ENCODE assay signal across 4 fruit fly cellular contexts in genomic region chr3R:10680825-10681681, dm6.
TF ChIP-seq lines count a peak whose summit lies in the region.

Gene Phyhd1, minus strand, starts transcription at chr3R:10680925.

TF ChIP-seq in whole organism, adult, 20 proteins besides CTCF, POLR2A, EP300 and RAD21 (continued from another document):
- TF ChIP-seq CG7045 (GFP tag; optimal IDR thresholded peaks at IDR 0.05; lab: Kevin White, UChicago), result peak; percentile 69
- TF ChIP-seq ovo (GFP tag; optimal IDR thresholded peaks at IDR 0.05; lab: Kevin White, UChicago), result peak; percentile 78

TF ChIP-seq in whole organism, embryonic, 481 proteins besides CTCF, POLR2A, EP300 and RAD21 (continued from another document and continues in another):
- peak; percentile 83; the same call in 2 of the 3 replicates for TF ChIP-seq jigr1 (GFP tag; IDR thresholded peaks at IDR 0.05; lab: Robert Waterston, UW)
- peak; percentile 94 for TF ChIP-seq stc (GFP tag; IDR thresholded peaks at IDR 0.05; lab: Robert Waterston, UW)
- peak; percentile 82 for TF ChIP-seq CG18011 (GFP tag; optimal IDR thresholded peaks at IDR 0.05; lab: Kevin White, UChicago)
- TF ChIP-seq cwo (GFP tag; optimal IDR thresholded peaks at IDR 0.05; lab: Kevin White, UChicago), result peak; percentile 92
- TF ChIP-seq Sox102F (GFP tag; optimal IDR thresholded peaks at IDR 0.05; lab: Kevin White, UChicago), result peak; percentile 96
- TF ChIP-seq dpn (GFP tag; optimal IDR thresholded peaks at IDR 0.05; lab: Kevin White, UChicago), result peak; percentile 90 to 95
- TF ChIP-seq ato (GFP tag; IDR thresholded peaks at IDR 0.05; lab: Robert Waterston, UW; ENCODE audit: partially characterized antibody), result no peak
- TF ChIP-seq Nf-YC (tag; optimal IDR thresholded peaks at IDR 0.05; lab: Kevin White, UChicago), result peak; percentile 76
- peak; percentile 80 for TF ChIP-seq dati (GFP tag; IDR thresholded peaks at IDR 0.05; lab: Robert Waterston, UW)
- peak; percentile 93 for TF ChIP-seq CG12299 (tag; optimal IDR thresholded peaks at IDR 0.05; lab: Kevin White, UChicago)
- peak; percentile 84 for TF ChIP-seq Bdp1 (GFP tag; optimal IDR thresholded peaks at IDR 0.05; lab: Kevin White, UChicago)
- TF ChIP-seq CG33557 (GFP tag; optimal IDR thresholded peaks at IDR 0.05; lab: Kevin White, UChicago), result peak; percentile 59
- TF ChIP-seq CG17912 (GFP tag; optimal IDR thresholded peaks at IDR 0.05; lab: Kevin White, UChicago), result no peak
- peak; percentile 89 for TF ChIP-seq odd (GFP tag; optimal IDR thresholded peaks at IDR 0.05; lab: Kevin White, UChicago)
- no peak for TF ChIP-seq CG2129 (GFP tag; IDR thresholded peaks at IDR 0.05; lab: Robert Waterston, UW; ENCODE audit: partially characterized antibody)
- peak; percentile 76 for TF ChIP-seq da (GFP tag; optimal IDR thresholded peaks at IDR 0.05; lab: Kevin White, UChicago)
- peak; percentile 94 for TF ChIP-seq BtbVII (GFP tag; optimal IDR thresholded peaks at IDR 0.05; lab: Kevin White, UChicago)
- peak; percentile 97 for TF ChIP-seq HLH3B (GFP tag; IDR thresholded peaks at IDR 0.05; lab: Robert Waterston, UW)
- peak; percentile 87 for TF ChIP-seq CG1024 (GFP tag; IDR thresholded peaks at IDR 0.05; lab: Robert Waterston, UW)
- peak; percentile 89 for TF ChIP-seq emc (GFP tag; optimal IDR thresholded peaks at IDR 0.05; lab: Kevin White, UChicago)
- TF ChIP-seq CG8359 (GFP tag; optimal IDR thresholded peaks at IDR 0.05; lab: Kevin White, UChicago; ENCODE audit: borderline replicate concordance), result peak; percentile 83
- peak; percentile 88 for TF ChIP-seq HHEX (GFP tag; optimal IDR thresholded peaks at IDR 0.05; lab: Kevin White, UChicago)
- peak; percentile 82; the same call in 1 of the 2 replicates for TF ChIP-seq Lim3 (GFP tag; IDR thresholded peaks at IDR 0.05; lab: Robert Waterston, UW)
- TF ChIP-seq CG6254 (GFP tag; optimal IDR thresholded peaks at IDR 0.05; lab: Kevin White, UChicago), result peak; percentile 88
- peak; percentile 79 for TF ChIP-seq grn (GFP tag; optimal IDR thresholded peaks at IDR 0.05; lab: Kevin White, UChicago)
- TF ChIP-seq HmgZ (tag; optimal IDR thresholded peaks at IDR 0.05; lab: Kevin White, UChicago), result peak; percentile 96
- TF ChIP-seq Meics (GFP tag; optimal IDR thresholded peaks at IDR 0.05; lab: Kevin White, UChicago), result peak; percentile 96
- no peak for TF ChIP-seq Lpt (GFP tag; optimal IDR thresholded peaks at IDR 0.05; lab: Kevin White, UChicago)
- TF ChIP-seq CG33213 (GFP tag; optimal IDR thresholded peaks at IDR 0.05; lab: Kevin White, UChicago), result peak; percentile 96
- peak; percentile 10 for TF ChIP-seq gfzf (GFP tag; optimal IDR thresholded peaks at IDR 0.05; lab: Kevin White, UChicago)
- TF ChIP-seq gsb-n (tag; optimal IDR thresholded peaks at IDR 0.05; lab: Kevin White, UChicago), result peak; percentile 97
- peak; percentile 85 for TF ChIP-seq CG17802 (tag; optimal IDR thresholded peaks at IDR 0.05; lab: Kevin White, UChicago)
- peak; percentile 81; the same call in 2 of the 3 replicates for TF ChIP-seq CG6175 (GFP tag; IDR thresholded peaks at IDR 0.05; lab: Robert Waterston, UW)
- TF ChIP-seq fd96Cb (tag; optimal IDR thresholded peaks at IDR 0.05; lab: Kevin White, UChicago), result peak; percentile 97
- peak; percentile 64 for TF ChIP-seq Lhr (GFP tag; optimal IDR thresholded peaks at IDR 0.05; lab: Kevin White, UChicago)
- TF ChIP-seq CG2712 (tag; optimal IDR thresholded peaks at IDR 0.05; lab: Kevin White, UChicago), result peak; percentile 96
- peak; percentile 94 for TF ChIP-seq grau (tag; optimal IDR thresholded peaks at IDR 0.05; lab: Kevin White, UChicago)
- no peak for TF ChIP-seq fru (optimal IDR thresholded peaks at IDR 0.05; lab: Kevin White, UChicago)
- peak; percentile 96 for TF ChIP-seq lilli (GFP tag; optimal IDR thresholded peaks at IDR 0.05; lab: Kevin White, UChicago)
- TF ChIP-seq Aef1 (GFP tag; IDR thresholded peaks at IDR 0.05; lab: Robert Waterston, UW), result peak; percentile 95
- TF ChIP-seq Max (GFP tag; optimal IDR thresholded peaks at IDR 0.05; lab: Kevin White, UChicago), result peak; percentile 97
- peak; percentile 34 for TF ChIP-seq ftz-f1 (GFP tag; optimal IDR thresholded peaks at IDR 0.05; lab: Kevin White, UChicago)

TF ChIP-seq in whole organism, prepupa, 60 proteins besides CTCF, POLR2A, EP300 and RAD21 (continued from another document):
- TF ChIP-seq CG6276 (GFP tag; optimal IDR thresholded peaks at IDR 0.05; lab: Kevin White, UChicago) (peak; percentile 77), fd59A (GFP tag; optimal IDR thresholded peaks at IDR 0.05; lab: Kevin White, UChicago) (peak; percentile 78), CG32006 (GFP tag; optimal IDR thresholded peaks at IDR 0.05; lab: Kevin White, UChicago) (peak; percentile 90), CG11294 (GFP tag; IDR thresholded peaks at IDR 0.05; lab: Robert Waterston, UW) (peak; percentile 66), Blimp-1 (GFP tag; optimal IDR thresholded peaks at IDR 0.05; lab: Kevin White, UChicago) (no peak), fkh (GFP tag; optimal IDR thresholded peaks at IDR 0.05; lab: Kevin White, UChicago) (peak; percentile 76), topi (GFP tag; optimal IDR thresholded peaks at IDR 0.05; lab: Kevin White, UChicago) (peak; percentile 85), Smox (GFP tag; optimal IDR thresholded peaks at IDR 0.05; lab: Kevin White, UChicago) (peak; percentile 70), CG3919 (GFP tag; optimal IDR thresholded peaks at IDR 0.05; lab: Kevin White, UChicago) (peak; percentile 88), CG10669 (GFP tag; optimal IDR thresholded peaks at IDR 0.05; lab: Kevin White, UChicago) (peak; percentile 78), Eip75B (GFP tag; optimal IDR thresholded peaks at IDR 0.05; lab: Kevin White, UChicago) (peak; percentile 87), Sox14 (GFP tag; optimal IDR thresholded peaks at IDR 0.05; lab: Kevin White, UChicago) (peak; percentile 89), CG11762 (GFP tag; optimal IDR thresholded peaks at IDR 0.05; lab: Kevin White, UChicago; ENCODE audit: insufficient read depth) (peak; percentile 80), CG1621 (tag; optimal IDR thresholded peaks at IDR 0.05; lab: Kevin White, UChicago) (peak; percentile 80), net (GFP tag; optimal IDR thresholded peaks at IDR 0.05; lab: Kevin White, UChicago) (peak; percentile 81), ss (GFP tag; optimal IDR thresholded peaks at IDR 0.05; lab: Kevin White, UChicago) (peak; percentile 55 to 57), Hr38 (GFP tag; optimal IDR thresholded peaks at IDR 0.05; lab: Kevin White, UChicago) (no peak), CG3032 (tag; optimal IDR thresholded peaks at IDR 0.05; lab: Kevin White, UChicago) (peak; percentile 68), CG10631 (GFP tag; optimal IDR thresholded peaks at IDR 0.05; lab: Kevin White, UChicago) (peak; percentile 85), eg (GFP tag; IDR thresholded peaks at IDR 0.05; lab: Robert Waterston, UW) (peak; percentile 90), CG6854 (GFP tag; optimal IDR thresholded peaks at IDR 0.05; lab: Kevin White, UChicago) (no peak), CG6808 (GFP tag; optimal IDR thresholded peaks at IDR 0.05; lab: Kevin White, UChicago) (peak; percentile 54), CG6792 (GFP tag; optimal IDR thresholded peaks at IDR 0.05; lab: Kevin White, UChicago) (peak; percentile 88), dsx (GFP tag; optimal IDR thresholded peaks at IDR 0.05; lab: Kevin White, UChicago; ENCODE audit: poor library complexity, severe bottlenecking) (peak; percentile 59), Ets96B (tag; optimal IDR thresholded peaks at IDR 0.05; lab: Kevin White, UChicago) (peak; percentile 75), lz (GFP tag; optimal IDR thresholded peaks at IDR 0.05; lab: Kevin White, UChicago) (peak; percentile 83), Ets21C (GFP tag; optimal IDR thresholded peaks at IDR 0.05; lab: Kevin White, UChicago) (peak; percentile 79), cyc (GFP tag; optimal IDR thresholded peaks at IDR 0.05; lab: Kevin White, UChicago) (peak; percentile 86), Hr39 (GFP tag; optimal IDR thresholded peaks at IDR 0.05; lab: Kevin White, UChicago) (peak; percentile 87), CG4318 (GFP tag; optimal IDR thresholded peaks at IDR 0.05; lab: Kevin White, UChicago) (peak; percentile 78), vri (GFP tag; optimal IDR thresholded peaks at IDR 0.05; lab: Kevin White, UChicago) (peak; percentile 82), Lpt (GFP tag; optimal IDR thresholded peaks at IDR 0.05; lab: Kevin White, UChicago) (peak; percentile 79), OdsH (GFP tag; optimal IDR thresholded peaks at IDR 0.05; lab: Kevin White, UChicago) (peak; percentile 92), pdm3 (GFP tag; optimal IDR thresholded peaks at IDR 0.05; lab: Kevin White, UChicago) (peak; percentile 91), Eip78C (GFP tag; lab: Kevin White, UChicago) (peak; percentile 98), Gug (GFP tag; IDR thresholded peaks at IDR 0.05; lab: Robert Waterston, UW) (peak; percentile 74), fd85E (GFP tag; optimal IDR thresholded peaks at IDR 0.05; lab: Kevin White, UChicago) (peak; percentile 32), Met (GFP tag; optimal IDR thresholded peaks at IDR 0.05; lab: Kevin White, UChicago) (peak; percentile 79), Eip93F (GFP tag; optimal IDR thresholded peaks at IDR 0.05; lab: Kevin White, UChicago) (no peak), CG7368 (GFP tag; optimal IDR thresholded peaks at IDR 0.05; lab: Kevin White, UChicago) (peak; percentile 67)

TF ChIP-seq in whole organism, wandering third instar larva, 38 proteins besides CTCF, POLR2A, EP300 and RAD21 (continued from another document):
- no peak for TF ChIP-seq dsf (GFP tag; optimal IDR thresholded peaks at IDR 0.05; lab: Kevin White, UChicago; ENCODE audit: borderline replicate concordance)
- peak; percentile 55 for TF ChIP-seq dmrt93B (GFP tag; optimal IDR thresholded peaks at IDR 0.05; lab: Kevin White, UChicago)
- peak; percentile 36 to 88 for TF ChIP-seq foxo (GFP tag; optimal IDR thresholded peaks at IDR 0.05; lab: Kevin White, UChicago)
- TF ChIP-seq br (GFP tag; optimal IDR thresholded peaks at IDR 0.05; lab: Kevin White, UChicago), result peak; percentile 90
- peak; percentile 91 for TF ChIP-seq OdsH (GFP tag; optimal IDR thresholded peaks at IDR 0.05; lab: Kevin White, UChicago)
- TF ChIP-seq Dif (GFP tag; optimal IDR thresholded peaks at IDR 0.05; lab: Kevin White, UChicago; ENCODE audit: partially characterized antibody), result no peak
- TF ChIP-seq sv (GFP tag; optimal IDR thresholded peaks at IDR 0.05; lab: Kevin White, UChicago), result peak; percentile 93
- peak; percentile 77 for TF ChIP-seq woc (GFP tag; optimal IDR thresholded peaks at IDR 0.05; lab: Kevin White, UChicago)
- TF ChIP-seq CrebA (GFP tag; optimal IDR thresholded peaks at IDR 0.05; lab: Kevin White, UChicago; ENCODE audit: borderline replicate concordance), result peak; percentile 32
TF ChIP-seq in whole organism, wandering third instar larva: peak in this region for 21.
